Fruit fly (Drosophila melanogaster): ENCODE data around the gene RpL9.
A peak's percentile ranks its signal among the peaks of the same experiment; 100 is the strongest.

Gene RpL9

DNA sequence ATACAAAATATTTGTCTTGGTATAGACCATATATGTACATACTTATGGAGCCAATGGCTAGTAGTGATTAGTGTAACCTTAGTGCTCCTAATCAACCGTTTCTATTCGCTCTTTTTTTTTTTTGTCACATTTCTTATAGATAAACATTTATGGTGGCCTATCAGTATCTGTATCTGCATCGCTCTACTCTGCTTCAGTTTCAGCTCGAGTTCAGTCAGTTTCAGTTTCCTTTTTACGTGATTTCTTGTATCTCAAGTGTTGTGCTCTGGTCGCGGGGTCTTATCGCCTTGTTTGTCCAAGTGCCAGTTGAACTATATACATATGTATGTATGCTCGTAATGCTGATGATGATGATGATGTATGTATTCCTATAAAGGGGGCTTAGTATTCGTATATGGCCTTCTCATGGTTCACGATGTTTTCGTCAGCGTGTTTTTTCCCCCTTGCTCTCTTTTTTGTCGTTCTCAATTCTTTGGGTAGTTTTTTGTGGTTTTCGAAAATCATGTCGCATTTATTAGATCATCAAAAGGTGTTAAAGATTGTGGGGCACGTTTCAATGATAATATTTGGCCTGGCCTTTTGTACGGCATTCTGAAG, 35.7 kb upstream of the RpL9 start (continued):
- no peak for TF ChIP-seq gcm (GFP tag; optimal IDR thresholded peaks at IDR 0.05)
- no peak for TF ChIP-seq CG8388 (GFP tag; optimal IDR thresholded peaks at IDR 0.05)
- TF ChIP-seq crp (GFP tag; optimal IDR thresholded peaks at IDR 0.05) = no peak
- TF ChIP-seq Optix (GFP tag; IDR thresholded peaks at IDR 0.05) = no peak
- TF ChIP-seq trh (GFP tag; optimal IDR thresholded peaks at IDR 0.05) = no peak
- TF ChIP-seq CG6765 (GFP tag; optimal IDR thresholded peaks at IDR 0.05) = no peak
- TF ChIP-seq CG17361 (GFP tag; IDR thresholded peaks at IDR 0.05) = no peak
- TF ChIP-seq CG1024 (GFP tag; IDR thresholded peaks at IDR 0.05) = no peak
- no peak for TF ChIP-seq Chrac-16 (GFP tag; optimal IDR thresholded peaks at IDR 0.05)
- 0 out of 3 replicates have a peak, but pooled peaks have one; percentile 33 for TF ChIP-seq CG2199 (GFP tag; IDR thresholded peaks at IDR 0.05)
- no peak for TF ChIP-seq dysf (GFP tag; IDR thresholded peaks at IDR 0.05)
- TF ChIP-seq Fer3 (tag; optimal IDR thresholded peaks at IDR 0.05) = no peak
- TF ChIP-seq CG16813 (GFP tag; IDR thresholded peaks at IDR 0.05; ENCODE audit: partially characterized antibody) = no peak
- TF ChIP-seq dpn (GFP tag; optimal IDR thresholded peaks at IDR 0.05) = no peak
- no peak for TF ChIP-seq fru (optimal IDR thresholded peaks at IDR 0.05)
- no peak for TF ChIP-seq Atf6 (GFP tag; IDR thresholded peaks at IDR 0.05)
- TF ChIP-seq bowl (GFP tag; IDR thresholded peaks at IDR 0.05) = no peak
- no peak for TF ChIP-seq Neu2 (GFP tag; optimal IDR thresholded peaks at IDR 0.05; ENCODE audit: borderline replicate concordance)
- no peak for TF ChIP-seq gsb-n (tag; optimal IDR thresholded peaks at IDR 0.05)
- no peak for TF ChIP-seq gce (GFP tag; IDR thresholded peaks at IDR 0.05)
- TF ChIP-seq hth (optimal IDR thresholded peaks at IDR 0.05) = no peak
- TF ChIP-seq ranshi (GFP tag; IDR thresholded peaks at IDR 0.05) = no peak
- TF ChIP-seq ems (GFP tag; optimal IDR thresholded peaks at IDR 0.05) = no peak
- TF ChIP-seq Sry-δ (GFP tag; optimal IDR thresholded peaks at IDR 0.05) = no peak
- TF ChIP-seq Med (GFP tag) = peak; percentile 63
- no peak for TF ChIP-seq CG11695 (GFP tag; IDR thresholded peaks at IDR 0.05)
- no peak for TF ChIP-seq Nf-YA (GFP tag; IDR thresholded peaks at IDR 0.05)
- TF ChIP-seq CG8359 (GFP tag; optimal IDR thresholded peaks at IDR 0.05; ENCODE audit: borderline replicate concordance) = no peak
- no peak for TF ChIP-seq CG12104 (GFP tag; optimal IDR thresholded peaks at IDR 0.05)
- no peak for TF ChIP-seq CG42726 (GFP tag; IDR thresholded peaks at IDR 0.05; ENCODE audit: partially characterized antibody)
- no peak for TF ChIP-seq CG6791 (GFP tag; IDR thresholded peaks at IDR 0.05; ENCODE audit: partially characterized antibody)
- TF ChIP-seq Oli (tag; optimal IDR thresholded peaks at IDR 0.05) = no peak
- peak; percentile 13 for TF ChIP-seq sd (tag; optimal IDR thresholded peaks at IDR 0.05)
- no peak for TF ChIP-seq Myb (GFP tag; optimal IDR thresholded peaks at IDR 0.05)
- no peak for TF ChIP-seq CG10979 (tag; optimal IDR thresholded peaks at IDR 0.05)
- peak; percentile 99 for TF ChIP-seq grn (GFP tag; optimal IDR thresholded peaks at IDR 0.05)
- peak; percentile 35 for TF ChIP-seq sqz (GFP tag; optimal IDR thresholded peaks at IDR 0.05)
- TF ChIP-seq CG13894 (tag; optimal IDR thresholded peaks at IDR 0.05) = peak; percentile 61
- TF ChIP-seq CG12744 (GFP tag; optimal IDR thresholded peaks at IDR 0.05) = no peak
- peak; percentile 48 for TF ChIP-seq D19A (tag; optimal IDR thresholded peaks at IDR 0.05)
- TF ChIP-seq pum (GFP tag; optimal IDR thresholded peaks at IDR 0.05) = no peak
- TF ChIP-seq Ets97D (GFP tag; optimal IDR thresholded peaks at IDR 0.05) = no peak
- TF ChIP-seq CG32532 (GFP tag; IDR thresholded peaks at IDR 0.05) = no peak
- no peak for TF ChIP-seq Tbp (GFP tag; optimal IDR thresholded peaks at IDR 0.05)
- no peak for TF ChIP-seq CG3281 (GFP tag; optimal IDR thresholded peaks at IDR 0.05)
- TF ChIP-seq dm (GFP tag; optimal IDR thresholded peaks at IDR 0.05) = no peak
- no peak for TF ChIP-seq CG16779 (GFP tag; IDR thresholded peaks at IDR 0.05)
- no peak for TF ChIP-seq MESR4 (GFP tag; optimal IDR thresholded peaks at IDR 0.05)
- TF ChIP-seq Lpt (GFP tag; optimal IDR thresholded peaks at IDR 0.05) = no peak
- no peak for TF ChIP-seq h (optimal IDR thresholded peaks at IDR 0.05)
- no peak for TF ChIP-seq odd (GFP tag; optimal IDR thresholded peaks at IDR 0.05)
- TF ChIP-seq wek (GFP tag; optimal IDR thresholded peaks at IDR 0.05) = no peak

All from whole organism, embryonic.